Worm (Caenorhabditis elegans) whole organism, late embryonic: ENCODE data around the gene F46H5.11.

Experiments used
- ama-1 ChIP-seq: fragments of 150-350 bp; optimal IDR thresholded peaks from 2 replicates; lab custom pipeline; 2014
- che-1 ChIP-seq: sonication (generic microtip); optimal IDR thresholded peaks from 2 replicates; lab custom pipeline; 2016; ENCODE audit warnings: mild to moderate bottlenecking, missing genetic modification characterization, missing compliant biosample characterization
- dve-1 ChIP-seq: sonication (generic microtip); optimal IDR thresholded peaks from 2 replicates; lab custom pipeline; 2017; ENCODE audit warnings: antibody characterized with exemption, mild to moderate bottlenecking, missing genetic modification characterization, missing compliant biosample characterization
- elt-2 ChIP-seq: sonication (generic microtip); optimal IDR thresholded peaks from 2 replicates; lab custom pipeline; 2016; ENCODE audit warnings: missing genetic modification reagents, missing genetic modification characterization, missing compliant biosample characterization
- nhr-11 ChIP-seq: fragments of 150-350 bp; optimal IDR thresholded peaks from 2 replicates; lab custom pipeline; 2014; ENCODE audit warnings: missing biosample characterization, missing genetic modification characterization
- npax-4 ChIP-seq: sonication (generic microtip); optimal IDR thresholded peaks from 2 replicates; lab custom pipeline; 2016; ENCODE audit warnings: missing genetic modification characterization, missing compliant biosample characterization
- odd-2 ChIP-seq: sonication (generic microtip); optimal IDR thresholded peaks from 2 replicates; lab custom pipeline; 2017; ENCODE audit warnings: antibody characterized with exemption, mild to moderate bottlenecking, missing genetic modification characterization, missing compliant biosample characterization
- pha-4 ChIP-seq: fragments of 150-350 bp; optimal IDR thresholded peaks from 2 replicates; lab custom pipeline; 2018; ENCODE audit warnings: missing biosample characterization, missing genetic modification reagents, missing genetic modification characterization

DNA sequence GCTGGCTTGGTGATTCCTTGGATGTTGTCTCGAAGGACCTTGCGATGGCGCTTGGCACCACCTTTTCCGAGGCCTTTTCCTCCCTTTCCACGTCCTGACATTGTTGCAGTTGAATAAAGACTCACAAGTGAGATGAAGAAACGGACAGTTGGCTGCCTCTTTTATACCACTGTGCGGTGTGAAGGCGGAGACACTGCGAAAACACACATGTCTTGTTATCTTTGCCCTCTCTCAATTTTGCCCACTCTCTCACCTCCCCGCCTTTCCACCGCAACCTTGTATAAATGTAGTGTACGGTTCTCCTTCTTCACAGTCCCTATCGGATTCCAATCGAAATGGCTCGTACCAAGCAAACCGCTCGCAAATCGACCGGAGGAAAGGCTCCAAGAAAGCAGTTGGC, 37.9 kb upstream of the F46H5.11 start, which contains the start of the genes his-38 and his-40:
- TF ChIP-seq npax-4 (tag; lab: Kevin White, UChicago): no peak
- no peak for TF ChIP-seq odd-2 (tag; lab: Kevin White, UChicago)
- TF ChIP-seq elt-2: no peak
- no peak for TF ChIP-seq ama-1
- no peak for TF ChIP-seq pha-4 (tag; lab: Kevin White, UChicago)
- no peak for TF ChIP-seq nhr-11
- no peak for TF ChIP-seq che-1
- TF ChIP-seq dve-1 (tag; lab: Kevin White, UChicago): no peak
